Worm (Caenorhabditis elegans): Measurements from ENCODE around the gene T19D2.13.

ce11 chrX:3958252-3958651 lies 16.1 kb upstream of the T19D2.13 start, which contains the start of gene lin-18:
- no peak for TF ChIP-seq ceh-45 (GFP tag; IDR thresholded peaks at IDR 0.05)
- no peak for TF ChIP-seq ahr-1 (tag; optimal IDR thresholded peaks at IDR 0.05)
- no peak for TF ChIP-seq nhr-11 (tag; optimal IDR thresholded peaks at IDR 0.05)
- no peak for TF ChIP-seq tbx-2 (tag; optimal IDR thresholded peaks at IDR 0.05)
- no peak for TF ChIP-seq pha-4 (tag; optimal IDR thresholded peaks at IDR 0.05)
- TF ChIP-seq pqm-1 (tag; optimal IDR thresholded peaks at IDR 0.05) = no peak
- no peak for TF ChIP-seq nfya-1 (tag; optimal IDR thresholded peaks at IDR 0.05)
- TF ChIP-seq ama-1 (optimal IDR thresholded peaks at IDR 0.05) = no peak
